Worm (Caenorhabditis elegans) whole organism, L1 larva: ENCODE data around the gene F33A8.4.

Experiments used
- C04F5.9 ChIP-seq: sonication (generic microtip); optimal IDR thresholded peaks from 2 replicates; lab custom pipeline; 2016; ENCODE audit warnings: missing genetic modification characterization, missing compliant biosample characterization
- C16A3.4 ChIP-seq: fragments of 150-350 bp; optimal IDR thresholded peaks from 2 replicates; lab custom pipeline; 2014; ENCODE audit warnings: missing biosample characterization, missing genetic modification characterization
- Y116A8C.19 ChIP-seq: sonication (generic microtip); optimal IDR thresholded peaks from 2 replicates; lab custom pipeline; 2016; ENCODE audit warnings: missing compliant biosample characterization, missing genetic modification characterization, borderline replicate concordance
- aha-1 ChIP-seq: fragments of 150-350 bp; optimal IDR thresholded peaks from 2 replicates; lab custom pipeline; 2014; ENCODE audit warnings: missing biosample characterization, missing genetic modification characterization
- alr-1 ChIP-seq: fragments of 200-800 bp; sonication (Bioruptor generic); optimal IDR thresholded peaks from 2 replicates; lab custom pipeline; 2018; ENCODE audit warnings: borderline replicate concordance, mild to moderate bottlenecking, missing genetic modification characterization, missing compliant biosample characterization
- blmp-1 ChIP-seq: fragments of 150-350 bp; optimal IDR thresholded peaks from 2 replicates; lab custom pipeline; 2014; ENCODE audit warnings: missing biosample characterization, missing genetic modification characterization
- ceh-90 ChIP-seq: sonication (generic microtip); optimal IDR thresholded peaks from 2 replicates; lab custom pipeline; 2016; ENCODE audit warnings: missing genetic modification characterization, missing compliant biosample characterization
- ces-1 ChIP-seq: fragments of 150-350 bp; optimal IDR thresholded peaks from 2 replicates; lab custom pipeline; 2014; ENCODE audit warnings: missing biosample characterization, missing genetic modification reagents, missing genetic modification characterization
- dpl-1 ChIP-seq, 3 experiments: fragments of 150-350 bp in 2 of 3; sonication (generic microtip) in 1 of 3; optimal IDR thresholded peaks; 2 replicates each; lab custom pipeline; 2014 to 2017; ENCODE audit warnings: missing biosample characterization in 3 of 3, missing genetic modification characterization in 3 of 3, missing genetic modification reagents in 3 of 3
- dsc-1 ChIP-seq: sonication (generic microtip); optimal IDR thresholded peaks from 2 replicates; lab custom pipeline; 2016; ENCODE audit warnings: mild to moderate bottlenecking, missing genetic modification characterization, missing compliant biosample characterization
- efl-1 ChIP-seq, 4 experiments: fragments of 150-350 bp; optimal IDR thresholded peaks in 3 of 4; peaks in 1 of 4; 1 replicate in 1 of 4; 2 replicates in 3 of 4; lab custom pipeline; 2014; ENCODE audit warnings: missing biosample characterization in 2 of 4, missing genetic modification characterization in 2 of 4, missing genetic modification reagents in 2 of 4
- egl-27 ChIP-seq, 2 experiments: fragments of 150-350 bp in 1 of 2; sonication (generic microtip); optimal IDR thresholded peaks; 3 replicates each; lab custom pipeline; 2017 to 2018; ENCODE audit warnings: missing biosample characterization in 2 of 2, missing genetic modification characterization in 2 of 2, missing genetic modification reagents in 2 of 2
- ets-5 ChIP-seq: fragments of 200-800 bp; sonication (Bioruptor generic); IDR thresholded peaks from 2 replicates; pipeline ENCODE4 v1.3.6; 2022; ENCODE audit warnings: missing genetic modification characterization, missing compliant biosample characterization
- fkh-10 ChIP-seq: sonication (generic microtip); optimal IDR thresholded peaks from 2 replicates; lab custom pipeline; 2017; ENCODE audit warnings: missing biosample characterization, missing genetic modification reagents, missing genetic modification characterization
- fos-1 ChIP-seq: fragments of 150-350 bp; optimal IDR thresholded peaks from 2 replicates; lab custom pipeline; 2014; ENCODE audit warnings: missing biosample characterization, missing genetic modification characterization
- isw-1 ChIP-seq: fragments of 200-800 bp; sonication (Bioruptor generic); IDR thresholded peaks from 2 replicates; pipeline ENCODE4 v1.3.6; 2022; ENCODE audit warnings: missing genetic modification characterization, missing compliant biosample characterization
- lin-13 ChIP-seq: fragments of 150-350 bp; optimal IDR thresholded peaks from 2 replicates; lab custom pipeline; 2014; ENCODE audit warnings: missing biosample characterization, missing genetic modification reagents, missing genetic modification characterization
- lin-14 ChIP-seq: fragments of 200-800 bp; sonication (Bioruptor generic); optimal IDR thresholded peaks from 2 replicates; lab custom pipeline; 2018; ENCODE audit warnings: mild to moderate bottlenecking, missing genetic modification characterization, moderate library complexity, missing compliant biosample characterization
- lin-15B ChIP-seq: fragments of 150-350 bp; sonication (generic microtip); optimal IDR thresholded peaks from 3 replicates; lab custom pipeline; 2014; ENCODE audit warnings: missing biosample characterization, missing genetic modification characterization
- lin-39 ChIP-seq: fragments of 150-350 bp; optimal IDR thresholded peaks from 2 replicates; lab custom pipeline; 2014; ENCODE audit warnings: missing biosample characterization, missing genetic modification reagents, missing genetic modification characterization
- lir-3 ChIP-seq: sonication (generic microtip); optimal IDR thresholded peaks from 2 replicates; lab custom pipeline; 2016; ENCODE audit warnings: mild to moderate bottlenecking, missing genetic modification characterization, moderate library complexity, missing compliant biosample characterization; ENCODE audit not compliant: poor library complexity
- lsy-2 ChIP-seq, 2 experiments: fragments of 150-350 bp; optimal IDR thresholded peaks; 2 replicates each; lab custom pipeline; 2014; ENCODE audit warnings: missing biosample characterization in 2 of 2, missing genetic modification characterization in 2 of 2
- mdl-1 ChIP-seq, 2 experiments: fragments of 150-350 bp; optimal IDR thresholded peaks; 2 replicates each; lab custom pipeline; 2014 to 2017; ENCODE audit warnings: missing biosample characterization in 2 of 2, missing genetic modification characterization in 2 of 2, inconsistent platforms in 1 of 2
- mep-1 ChIP-seq: fragments of 150-350 bp; optimal IDR thresholded peaks from 2 replicates; lab custom pipeline; 2014; ENCODE audit warnings: missing biosample characterization, missing genetic modification characterization
- nhr-20 ChIP-seq: sonication (generic microtip); optimal IDR thresholded peaks from 2 replicates; lab custom pipeline; 2016; ENCODE audit warnings: mild to moderate bottlenecking, missing genetic modification characterization, missing compliant biosample characterization
- nhr-47 ChIP-seq: sonication (generic microtip); optimal IDR thresholded peaks from 2 replicates; lab custom pipeline; 2016; ENCODE audit warnings: mild to moderate bottlenecking, missing genetic modification characterization, moderate library complexity, missing compliant biosample characterization
- nhr-71 ChIP-seq: sonication (generic microtip); optimal IDR thresholded peaks from 2 replicates; lab custom pipeline; 2016; ENCODE audit warnings: mild to moderate bottlenecking, missing genetic modification characterization, moderate library complexity, missing compliant biosample characterization
- nhr-77 ChIP-seq: fragments of 150-350 bp; optimal IDR thresholded peaks from 2 replicates; lab custom pipeline; 2014; ENCODE audit warnings: missing biosample characterization, missing genetic modification characterization
- nhr-84 ChIP-seq: sonication (generic microtip); optimal IDR thresholded peaks from 2 replicates; lab custom pipeline; 2017; ENCODE audit warnings: missing biosample characterization, missing genetic modification characterization
- pag-3 ChIP-seq: sonication (generic microtip); optimal IDR thresholded peaks from 2 replicates; lab custom pipeline; 2017; ENCODE audit warnings: missing genetic modification characterization, mild to moderate bottlenecking, missing compliant biosample characterization, antibody characterized with exemption, borderline replicate concordance; ENCODE audit not compliant: insufficient read depth
- pax-3 ChIP-seq: fragments of 200-800 bp; sonication (Bioruptor generic); optimal IDR thresholded peaks from 2 replicates; lab custom pipeline; 2018; ENCODE audit warnings: mild to moderate bottlenecking, missing genetic modification characterization, moderate library complexity, missing compliant biosample characterization
- pqm-1 ChIP-seq: sonication (generic microtip); optimal IDR thresholded peaks from 3 replicates; lab custom pipeline; 2017; ENCODE audit warnings: missing biosample characterization, missing genetic modification characterization
- rnt-1 ChIP-seq: sonication (generic microtip); optimal IDR thresholded peaks from 2 replicates; lab custom pipeline; 2016; ENCODE audit warnings: mild to moderate bottlenecking, missing genetic modification characterization, moderate library complexity, missing compliant biosample characterization
- skn-1 ChIP-seq: fragments of 150-350 bp; optimal IDR thresholded peaks from 2 replicates; lab custom pipeline; 2014; ENCODE audit warnings: missing biosample characterization, missing genetic modification characterization
- snpc-4 ChIP-seq: fragments of 150-350 bp; optimal IDR thresholded peaks from 2 replicates; lab custom pipeline; 2014; ENCODE audit warnings: missing biosample characterization, missing genetic modification characterization
- snu-23 ChIP-seq: sonication (generic microtip); optimal IDR thresholded peaks from 2 replicates; lab custom pipeline; 2016; ENCODE audit warnings: missing genetic modification characterization, missing compliant biosample characterization
- sox-4 ChIP-seq: sonication (generic microtip); optimal IDR thresholded peaks from 2 replicates; lab custom pipeline; 2016; ENCODE audit warnings: missing genetic modification characterization, missing compliant biosample characterization
- sup-37 ChIP-seq: fragments of 200-800 bp; sonication (Bioruptor generic); optimal IDR thresholded peaks from 2 replicates; lab custom pipeline; 2018; ENCODE audit warnings: mild to moderate bottlenecking, missing genetic modification characterization, missing compliant biosample characterization
- swsn-7 ChIP-seq: sonication (generic microtip); optimal IDR thresholded peaks from 2 replicates; lab custom pipeline; 2016; ENCODE audit warnings: missing genetic modification characterization, missing compliant biosample characterization
- tlp-1 ChIP-seq: fragments of 150-350 bp; optimal IDR thresholded peaks from 2 replicates; lab custom pipeline; 2014; ENCODE audit warnings: missing biosample characterization, missing genetic modification characterization
- unc-130 ChIP-seq: fragments of 150-350 bp; optimal IDR thresholded peaks from 2 replicates; lab custom pipeline; 2017; ENCODE audit warnings: missing biosample characterization, missing genetic modification characterization, inconsistent platforms
- unc-30 ChIP-seq: sonication (generic microtip); optimal IDR thresholded peaks from 2 replicates; lab custom pipeline; 2017; ENCODE audit warnings: missing biosample characterization, missing genetic modification characterization
- unc-86 ChIP-seq: sonication (generic microtip); optimal IDR thresholded peaks from 2 replicates; lab custom pipeline; 2016; ENCODE audit warnings: missing genetic modification characterization, missing compliant biosample characterization
- unc-98 ChIP-seq: fragments of 200-800 bp; sonication (Bioruptor generic); IDR thresholded peaks from 2 replicates; pipeline ENCODE4 v1.3.6; 2022; ENCODE audit warnings: missing genetic modification characterization, missing compliant biosample characterization
- vab-15 ChIP-seq: sonication (generic microtip); optimal IDR thresholded peaks from 2 replicates; lab custom pipeline; 2017; ENCODE audit warnings: missing genotype, mild to moderate bottlenecking, missing genetic modification characterization, missing compliant biosample characterization
- xbp-1 ChIP-seq: sonication (generic microtip); optimal IDR thresholded peaks from 2 replicates; lab custom pipeline; 2016; ENCODE audit warnings: missing genetic modification characterization, missing compliant biosample characterization
- ztf-4 ChIP-seq: fragments of 150-350 bp; optimal IDR thresholded peaks from 2 replicates; lab custom pipeline; 2014; ENCODE audit warnings: missing biosample characterization, missing genetic modification characterization

The F33A8.4 gene

ce11 chrII:11052526-11052925 lies 3.7 kb upstream of the F33A8.4 start:
- no peak for TF ChIP-seq mdl-1 (tag; optimal IDR thresholded peaks at IDR 0.05; lab: Kevin White, UChicago)
- no peak for TF ChIP-seq ztf-4 (tag; lab: Kevin White, UChicago)
- no peak for TF ChIP-seq egl-27 (tag; optimal IDR thresholded peaks at IDR 0.05; lab: Kevin White, UChicago)
- no peak for TF ChIP-seq nhr-77 (tag; lab: Kevin White, UChicago)
- TF ChIP-seq snpc-4 (tag; lab: Kevin White, UChicago): no peak
- no peak for TF ChIP-seq nhr-47 (tag; lab: Kevin White, UChicago)
- no peak for TF ChIP-seq sup-37
- TF ChIP-seq fkh-10 (GFP tag; lab: Kevin White, UChicago): no peak
- TF ChIP-seq ceh-90: no peak
- TF ChIP-seq unc-130 (tag; lab: Kevin White, UChicago): no peak
- TF ChIP-seq lin-39 (tag; lab: Kevin White, UChicago): no peak
- TF ChIP-seq Y116A8C.19 (tag; lab: Kevin White, UChicago): no peak
- TF ChIP-seq rnt-1 (tag; lab: Kevin White, UChicago): no peak
- no peak for TF ChIP-seq ets-5
- no peak for TF ChIP-seq unc-98 (GFP tag; lab: Robert Waterston, UW)
- TF ChIP-seq blmp-1: no peak

- TF ChIP-seq aha-1 (tag; lab: Kevin White, UChicago): no peak
- TF ChIP-seq sox-4 (tag; lab: Kevin White, UChicago): no peak
- TF ChIP-seq nhr-47 (tag; lab: Kevin White, UChicago): no peak
- TF ChIP-seq C16A3.4 (tag; lab: Kevin White, UChicago): no peak
- TF ChIP-seq pqm-1: no peak
- no peak for TF ChIP-seq ces-1 (GFP tag; lab: Kevin White, UChicago)
- no peak for TF ChIP-seq dsc-1 (tag; lab: Kevin White, UChicago)
- no peak for TF ChIP-seq sup-37
Observed at ce11 chrII:11050678-11051077, 1.8 kb upstream of the F33A8.4 start.

DNA sequence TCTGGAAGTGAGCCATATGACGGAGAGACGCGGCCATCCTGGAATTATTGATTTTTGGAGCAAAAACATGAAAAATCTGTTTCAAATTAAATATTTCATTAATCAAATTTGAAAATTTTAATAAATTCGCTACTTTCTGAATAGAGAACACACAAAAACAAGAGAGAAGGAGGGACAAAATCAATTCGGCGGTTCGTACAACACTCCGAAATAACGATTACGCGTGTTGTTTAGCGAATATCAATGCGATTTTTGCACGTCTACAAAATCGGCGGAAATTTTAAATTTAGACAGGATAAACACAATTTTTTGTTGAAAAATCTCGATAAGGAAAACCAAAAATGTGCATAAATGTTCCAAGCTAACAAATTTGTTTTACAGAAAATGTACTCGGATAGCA lies 1.0 kb upstream of the F33A8.4 start, which contains the start of the genes sdhd-1 and ilkp-1:
Gene sdhd-1, minus strand, starts transcription at position 38 of the 400 bp plus-strand sequence.
Gene ilkp-1, plus strand, starts transcription at position 380 of the 400 bp plus-strand sequence.
- TF ChIP-seq unc-30 (tag; lab: Kevin White, UChicago) (no peak), lin-13 (GFP tag; lab: Kevin White, UChicago) (no peak), nhr-77 (tag; lab: Kevin White, UChicago) (no peak), tlp-1 (tag; lab: Kevin White, UChicago) (no peak), snpc-4 (tag; lab: Kevin White, UChicago) (no peak), nhr-71 (tag; lab: Kevin White, UChicago) (peak; percentile 59), efl-1 (optimal IDR thresholded peaks at IDR 0.05; lab: Kevin White, UChicago) (peak; percentile 43 to 84), efl-1 (GFP tag; optimal IDR thresholded peaks at IDR 0.05 in 1 of 2; lab: Kevin White, UChicago) (peak; percentile 85 to 97), lir-3 (tag; lab: Kevin White, UChicago) (peak; percentile 31), egl-27 (tag; optimal IDR thresholded peaks at IDR 0.05; lab: Kevin White, UChicago) (no peak), swsn-7 (peak; percentile 34), nhr-20 (tag; lab: Kevin White, UChicago) (peak; percentile 34), mdl-1 (tag; optimal IDR thresholded peaks at IDR 0.05; lab: Kevin White, UChicago) (peak in 1 of 2 experiments; percentile 31), fkh-10 (GFP tag; lab: Kevin White, UChicago) (no peak), lin-39 (tag; lab: Kevin White, UChicago) (peak; percentile 2), unc-130 (tag; lab: Kevin White, UChicago) (peak; percentile 18), mep-1 (peak; percentile 69), skn-1 (tag; lab: Kevin White, UChicago) (peak; percentile 32), lin-14 (GFP tag; lab: Kevin White, UChicago) (peak; percentile 68), dpl-1 (GFP tag; optimal IDR thresholded peaks at IDR 0.05; lab: Kevin White, UChicago) (peak; percentile 74 to 86 (median 77)), pag-3 (tag; lab: Kevin White, UChicago) (no peak), lin-15B (tag; lab: Kevin White, UChicago) (peak; percentile 6), lsy-2 (tag; optimal IDR thresholded peaks at IDR 0.05; lab: Kevin White, UChicago) (peak; percentile 53 to 79), aha-1 (tag; lab: Kevin White, UChicago) (no peak), isw-1 (GFP tag; lab: Robert Waterston, UW) (no peak), vab-15 (tag; lab: Kevin White, UChicago) (no peak), Y116A8C.19 (tag; lab: Kevin White, UChicago) (no peak), snu-23 (GFP tag; lab: Kevin White, UChicago) (peak; percentile 67), nhr-84 (tag; lab: Kevin White, UChicago) (no peak), C04F5.9 (no peak), fos-1 (tag; lab: Kevin White, UChicago) (no peak), rnt-1 (tag; lab: Kevin White, UChicago) (peak; percentile 19), ets-5 (no peak), pax-3 (tag; lab: Kevin White, UChicago) (no peak), unc-86 (no peak), xbp-1 (tag; lab: Kevin White, UChicago) (peak; percentile 19), alr-1 (no peak)
